Worm (Caenorhabditis elegans) whole organism, L4/young adult: ENCODE results near the gene rap-2.

Experiments
- W03F9.2 ChIP-seq: fragments of 150-350 bp; optimal IDR thresholded peaks from 2 replicates; lab custom pipeline; 2014; ENCODE audit warnings: missing biosample characterization, missing genetic modification characterization
- dao-5 ChIP-seq: sonication (generic microtip); optimal IDR thresholded peaks from 2 replicates; lab custom pipeline; 2016; ENCODE audit warnings: missing genotype, missing genetic modification characterization, moderate library complexity, missing compliant biosample characterization
- him-1 ChIP-seq: sonication (generic microtip); optimal IDR thresholded peaks from 2 replicates; lab custom pipeline; 2016; ENCODE audit warnings: missing genotype, missing genetic modification reagents, missing genetic modification characterization, missing compliant biosample characterization

- TF ChIP-seq W03F9.2 (tag; lab: Kevin White, UChicago) (no peak), dao-5 (tag; lab: Kevin White, UChicago) (no peak), him-1 (tag; lab: Kevin White, UChicago) (no peak)
Observed at ce11 chrV:15057724-15058123, 6.2 kb downstream of the rap-2 start.
